Worm (Caenorhabditis elegans): ENCODE data around the gene F41E7.2.

- no peak for TF ChIP-seq W03F9.2 (tag; optimal IDR thresholded peaks at IDR 0.05)
- TF ChIP-seq him-1 (tag; optimal IDR thresholded peaks at IDR 0.05) = no peak
Observed at ce11 chrX:10315905-10316304, 42.4 kb downstream of the F41E7.2 start, which contains the start of gene F41E7.9.

Measured in whole organism, L4/young adult.